Fruit fly (Drosophila melanogaster): ENCODE results near the gene CG33307.

DNA sequence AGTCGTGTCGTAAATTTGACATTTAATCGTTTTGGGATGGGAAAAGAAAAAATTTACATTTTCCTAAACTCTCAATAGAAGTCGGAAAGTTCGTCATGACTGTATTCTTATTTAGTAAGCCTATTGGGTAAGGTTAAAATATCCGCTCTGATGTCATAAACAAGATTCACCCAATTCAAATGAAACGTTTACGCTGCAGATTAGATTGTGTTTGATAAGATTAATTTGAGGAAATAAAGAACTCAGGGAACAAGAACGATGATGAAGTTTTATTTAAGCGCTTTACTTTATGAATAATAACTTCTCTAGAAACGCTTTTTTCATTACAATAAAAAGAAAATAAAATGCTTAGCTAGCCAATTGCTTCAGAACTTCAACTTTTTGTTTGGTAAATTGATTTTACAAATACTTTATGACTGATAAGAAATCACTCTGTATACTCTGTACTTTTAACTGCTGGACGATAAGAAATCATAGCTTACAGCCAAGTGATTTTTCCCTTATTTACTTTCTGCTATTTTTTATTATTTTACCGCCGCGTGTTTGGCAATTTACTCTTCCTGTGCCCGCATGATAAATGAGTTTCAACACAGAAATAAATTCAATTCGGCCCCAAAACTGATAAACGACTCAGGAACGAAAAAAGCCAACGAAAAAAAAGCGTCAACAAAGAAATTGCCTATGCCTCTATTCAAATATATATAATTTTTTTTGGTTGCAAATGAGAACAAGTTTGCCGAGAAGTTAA, 45.2 kb upstream of the CG33307 start:
- TF ChIP-seq psq (optimal IDR thresholded peaks at IDR 0.05) (no peak), insv (optimal IDR thresholded peaks at IDR 0.05) (no peak), ttk (optimal IDR thresholded peaks at IDR 0.05) (no peak), Myc (optimal IDR thresholded peaks at IDR 0.05) (no peak), Sin3A (optimal IDR thresholded peaks at IDR 0.05) (no peak), h (optimal IDR thresholded peaks at IDR 0.05) (no peak)
